Fruit fly (Drosophila melanogaster) whole organism, embryonic: ENCODE measurements around the gene Hrd3.
A peak's percentile ranks its signal among the peaks of the same experiment; 100 is the strongest.

Source experiments
- ATbp ChIP-seq: fragments of 200-800 bp; sonication (Bioruptor generic); optimal IDR thresholded peaks from 2 replicates; lab custom pipeline; 2017; ENCODE audit warnings: missing biosample characterization, mild to moderate bottlenecking, missing genetic modification characterization, missing genetic modification reagents
- Ada2b ChIP-seq: fragments of 200-800 bp; sonication (Bioruptor generic); IDR thresholded peaks from 2 replicates; pipeline ENCODE4 v1.3.6; 2022; ENCODE audit warnings: missing biosample characterization, missing genetic modification characterization
- Adf1 ChIP-seq: fragments of 200-800 bp; sonication (Bioruptor generic); IDR thresholded peaks from 2 replicates; pipeline ENCODE4 v1.3.6; 2022; ENCODE audit warnings: missing biosample characterization, missing genetic modification characterization
- CG11504 ChIP-seq: fragments of 200-800 bp; sonication (Bioruptor generic); optimal IDR thresholded peaks from 3 replicates; lab custom pipeline; 2019; ENCODE audit warnings: missing biosample characterization, mild to moderate bottlenecking, missing genetic modification characterization, moderate library complexity
- CG11696 ChIP-seq: fragments of 200-800 bp; sonication (Bioruptor generic); IDR thresholded peaks from 2 replicates; pipeline ENCODE4 v1.3.6; 2022; ENCODE audit warnings: missing biosample characterization, missing genetic modification characterization
- CG16863 ChIP-seq: fragments of 200-800 bp; sonication (Bioruptor generic); optimal IDR thresholded peaks from 3 replicates; lab custom pipeline; 2016; ENCODE audit warnings: missing biosample characterization, missing genetic modification characterization
- CG17359 ChIP-seq: fragments of 200-800 bp; sonication (Bioruptor generic); optimal IDR thresholded peaks from 3 replicates; lab custom pipeline; 2018; ENCODE audit warnings: missing biosample characterization, mild to moderate bottlenecking, missing genetic modification characterization, moderate library complexity
- CG5245 ChIP-seq: fragments of 200-800 bp; sonication (Bioruptor generic); optimal IDR thresholded peaks from 3 replicates; lab custom pipeline; 2016; ENCODE audit warnings: missing biosample characterization, missing genetic modification characterization
- CG6272 ChIP-seq: fragments of 200-800 bp; sonication (Bioruptor generic); IDR thresholded peaks from 2 replicates; pipeline ENCODE4 v1.3.6; 2022; ENCODE audit warnings: missing biosample characterization, missing genetic modification characterization
- CG6683 ChIP-seq: fragments of 200-800 bp; sonication (Bioruptor generic); optimal IDR thresholded peaks from 2 replicates; lab custom pipeline; 2017; ENCODE audit warnings: missing biosample characterization, mild to moderate bottlenecking, missing genetic modification characterization, missing genetic modification reagents
- CG6689 ChIP-seq: fragments of 200-800 bp; sonication (Bioruptor generic); IDR thresholded peaks from 2 replicates; pipeline ENCODE4 v1.3.6; 2022; ENCODE audit warnings: missing biosample characterization, missing genetic modification characterization
- CG6765 ChIP-seq: fragments of 200-800 bp; sonication (Bioruptor generic); optimal IDR thresholded peaks from 3 replicates; lab custom pipeline; 2017; ENCODE audit warnings: missing biosample characterization, mild to moderate bottlenecking, missing genetic modification characterization
- CG7556 ChIP-seq: fragments of 200-800 bp; sonication (Bioruptor generic); optimal IDR thresholded peaks from 2 replicates; lab custom pipeline; 2017; ENCODE audit warnings: missing biosample characterization, mild to moderate bottlenecking, missing genetic modification characterization
- CG7786 ChIP-seq: fragments of 200-800 bp; sonication (Bioruptor generic); optimal IDR thresholded peaks from 2 replicates; lab custom pipeline; 2016; ENCODE audit warnings: missing biosample characterization, missing genetic modification characterization
- CG8388 ChIP-seq: fragments of 200-800 bp; sonication (Bioruptor generic); optimal IDR thresholded peaks from 2 replicates; lab custom pipeline; 2019; ENCODE audit warnings: missing biosample characterization, mild to moderate bottlenecking, missing genetic modification characterization, moderate library complexity
- CG8924 ChIP-seq: fragments of 200-800 bp; optimal IDR thresholded peaks from 3 replicates; lab custom pipeline; 2019; ENCODE audit warnings: missing biosample characterization, mild to moderate bottlenecking, missing genetic modification characterization, moderate library complexity
- CG9437 ChIP-seq: fragments of 200-800 bp; sonication (Bioruptor generic); optimal IDR thresholded peaks from 2 replicates; lab custom pipeline; 2018; ENCODE audit warnings: missing biosample characterization, mild to moderate bottlenecking, missing genetic modification characterization
- CG9817 ChIP-seq: fragments of 200-800 bp; sonication (Bioruptor generic); optimal IDR thresholded peaks from 2 replicates; lab custom pipeline; 2018; ENCODE audit warnings: missing biosample characterization, mild to moderate bottlenecking, missing genetic modification characterization, moderate library complexity
- CG9876 ChIP-seq: fragments of 200-800 bp; sonication (Bioruptor generic); optimal IDR thresholded peaks from 2 replicates; lab custom pipeline; 2016; ENCODE audit warnings: missing biosample characterization, missing genetic modification characterization
- CHES-1-like ChIP-seq: fragments of 200-800 bp; sonication (Bioruptor generic); optimal IDR thresholded peaks from 2 replicates; lab custom pipeline; 2016; ENCODE audit warnings: missing biosample characterization, missing genetic modification characterization
- Doc3 ChIP-seq: fragments of 200-800 bp; sonication (Bioruptor generic); IDR thresholded peaks from 3 replicates; pipeline ENCODE4 v1.3.6; 2022; ENCODE audit warnings: missing biosample characterization, missing genetic modification characterization; ENCODE audit not compliant: partially characterized antibody
- HmgZ ChIP-seq: fragments of 200-800 bp; sonication (Bioruptor generic); optimal IDR thresholded peaks from 2 replicates; lab custom pipeline; 2018; ENCODE audit warnings: missing biosample characterization, mild to moderate bottlenecking, missing genetic modification characterization
- Med ChIP-seq: fragments of 200-800 bp; sonication (Bioruptor generic); peaks from one replicate; lab custom pipeline; 2016; ENCODE audit warnings: missing biosample characterization, missing genetic modification characterization, mild to moderate bottlenecking, inconsistent platforms, moderate library complexity
- NfI ChIP-seq: fragments of 200-800 bp; sonication (Bioruptor generic); optimal IDR thresholded peaks from 3 replicates; lab custom pipeline; 2018; ENCODE audit warnings: missing biosample characterization, mild to moderate bottlenecking, missing genetic modification characterization, moderate library complexity
- Poxn ChIP-seq: fragments of 200-800 bp; sonication (Bioruptor generic); IDR thresholded peaks from 2 replicates; pipeline ENCODE4 v1.3.6; 2022; ENCODE audit warnings: missing biosample characterization, missing genetic modification characterization
- Side ChIP-seq: fragments of 200-800 bp; sonication (Bioruptor generic); optimal IDR thresholded peaks from 2 replicates; lab custom pipeline; 2016; ENCODE audit warnings: missing biosample characterization, missing genetic modification characterization
- TFAM ChIP-seq: fragments of 200-800 bp; sonication (Bioruptor generic); optimal IDR thresholded peaks from 2 replicates; lab custom pipeline; 2017; ENCODE audit warnings: missing biosample characterization, missing genetic modification characterization, inconsistent platforms
- ab ChIP-seq: fragments of 200-800 bp; sonication (Bioruptor generic); optimal IDR thresholded peaks from 2 replicates; lab custom pipeline; 2016; ENCODE audit warnings: missing biosample characterization, missing genetic modification characterization
- abd-A ChIP-seq: fragments of 200-800 bp; sonication (Bioruptor generic); optimal IDR thresholded peaks from 3 replicates; lab custom pipeline; 2019; ENCODE audit warnings: missing biosample characterization, mild to moderate bottlenecking, missing genetic modification characterization, moderate library complexity
- al ChIP-seq: fragments of 200-800 bp; sonication (Bioruptor generic); IDR thresholded peaks from 2 replicates; pipeline ENCODE4 v1.3.6; 2022; ENCODE audit warnings: missing biosample characterization, missing genetic modification characterization
- amos ChIP-seq: fragments of 200-800 bp; sonication (Bioruptor generic); IDR thresholded peaks from 2 replicates; pipeline ENCODE4 v1.3.6; 2022; ENCODE audit warnings: missing biosample characterization, missing genetic modification characterization; ENCODE audit not compliant: partially characterized antibody
- ara ChIP-seq: fragments of 200-800 bp; sonication (Bioruptor generic); IDR thresholded peaks from 2 replicates; pipeline ENCODE4 v1.3.6; 2022; ENCODE audit warnings: missing biosample characterization, missing genetic modification characterization
- bbx ChIP-seq: fragments of 200-800 bp; sonication (Bioruptor generic); IDR thresholded peaks from 2 replicates; pipeline ENCODE4 v1.3.6; 2022; ENCODE audit warnings: missing biosample characterization, missing genetic modification characterization; ENCODE audit not compliant: partially characterized antibody
- bowl ChIP-seq: fragments of 200-800 bp; sonication (Bioruptor generic); IDR thresholded peaks from 2 replicates; pipeline ENCODE4 v1.3.6; 2022; ENCODE audit warnings: missing biosample characterization, missing genetic modification characterization
- fd64A ChIP-seq: fragments of 200-800 bp; sonication (Bioruptor generic); optimal IDR thresholded peaks from 3 replicates; lab custom pipeline; 2018; ENCODE audit warnings: missing biosample characterization, mild to moderate bottlenecking, missing genetic modification characterization
- gsb-n ChIP-seq: fragments of 200-800 bp; sonication (Bioruptor generic); optimal IDR thresholded peaks from 3 replicates; lab custom pipeline; 2018; ENCODE audit warnings: missing biosample characterization, mild to moderate bottlenecking, missing genetic modification characterization
- her ChIP-seq: fragments of 200-800 bp; sonication (Bioruptor generic); optimal IDR thresholded peaks from 2 replicates; lab custom pipeline; 2016; ENCODE audit warnings: missing biosample characterization, missing genetic modification characterization
- ken ChIP-seq: fragments of 200-800 bp; sonication (Bioruptor generic); IDR thresholded peaks from 3 replicates; pipeline ENCODE4 v1.3.6; 2022; ENCODE audit warnings: missing biosample characterization, missing genetic modification characterization
- maf-S ChIP-seq: fragments of 200-800 bp; sonication (Bioruptor generic); optimal IDR thresholded peaks from 2 replicates; lab custom pipeline; 2016; ENCODE audit warnings: missing biosample characterization, missing genetic modification characterization
- mirr ChIP-seq: fragments of 200-800 bp; sonication (Bioruptor generic); optimal IDR thresholded peaks from 3 replicates; lab custom pipeline; 2018; ENCODE audit warnings: missing biosample characterization, mild to moderate bottlenecking, missing genetic modification characterization
- pan ChIP-seq, 4 experiments: fragments of >200 bp in 3 of 4; fragments of 200-800 bp in 1 of 4; sonication (Bioruptor generic) in 1 of 4; optimal IDR thresholded peaks in 3 of 4; IDR thresholded peaks in 1 of 4; 2 replicates each; pipeline versions ENCODE4 v1.3.6 to Lab custom; 2017 to 2022; ENCODE audit warnings: missing biosample characterization in 2 of 4, missing genetic modification characterization in 2 of 4, mixed read lengths in 1 of 4
- pzg ChIP-seq: fragments of 200-800 bp; sonication (Bioruptor generic); optimal IDR thresholded peaks from 3 replicates; lab custom pipeline; 2018; ENCODE audit warnings: missing biosample characterization, mild to moderate bottlenecking, missing genetic modification characterization, moderate library complexity
- sc ChIP-seq, 3 experiments: fragments of >200 bp in 2 of 3; fragments of 200-800 bp in 1 of 3; sonication (Bioruptor generic) in 1 of 3; optimal IDR thresholded peaks; 2 replicates in 2 of 3; 3 replicates in 1 of 3; lab custom pipeline; 2017; ENCODE audit warnings: mild to moderate bottlenecking in 1 of 3, missing biosample characterization in 1 of 3, missing genetic modification characterization in 1 of 3, missing genetic modification reagents in 1 of 3
- shn ChIP-seq: fragments of 200-800 bp; sonication (Bioruptor generic); optimal IDR thresholded peaks from 3 replicates; lab custom pipeline; 2016; ENCODE audit warnings: missing biosample characterization, missing genetic modification characterization
- tll ChIP-seq, 2 experiments: fragments of 200-800 bp in 1 of 2; fragments of >200 bp in 1 of 2; sonication (Bioruptor generic) in 1 of 2; optimal IDR thresholded peaks; 2 replicates each; lab custom pipeline; 2017 to 2019; ENCODE audit warnings: missing biosample characterization in 2 of 2, missing genetic modification characterization in 2 of 2, mild to moderate bottlenecking in 1 of 2, moderate library complexity in 1 of 2
- tna ChIP-seq: fragments of 200-800 bp; sonication (Bioruptor generic); IDR thresholded peaks from 2 replicates; pipeline ENCODE4 v1.3.6; 2022; ENCODE audit warnings: missing biosample characterization, missing genetic modification characterization; ENCODE audit not compliant: partially characterized antibody
- toy ChIP-seq: fragments of 200-800 bp; sonication (Bioruptor generic); IDR thresholded peaks from 2 replicates; pipeline ENCODE4 v1.3.6; 2022; ENCODE audit warnings: missing biosample characterization, missing genetic modification characterization
- vvl ChIP-seq: fragments of 200-800 bp; sonication (Bioruptor generic); IDR thresholded peaks from 2 replicates; pipeline ENCODE4 v1.3.6; 2022; ENCODE audit warnings: missing biosample characterization, missing genetic modification characterization

Hrd3 gene

DNA sequence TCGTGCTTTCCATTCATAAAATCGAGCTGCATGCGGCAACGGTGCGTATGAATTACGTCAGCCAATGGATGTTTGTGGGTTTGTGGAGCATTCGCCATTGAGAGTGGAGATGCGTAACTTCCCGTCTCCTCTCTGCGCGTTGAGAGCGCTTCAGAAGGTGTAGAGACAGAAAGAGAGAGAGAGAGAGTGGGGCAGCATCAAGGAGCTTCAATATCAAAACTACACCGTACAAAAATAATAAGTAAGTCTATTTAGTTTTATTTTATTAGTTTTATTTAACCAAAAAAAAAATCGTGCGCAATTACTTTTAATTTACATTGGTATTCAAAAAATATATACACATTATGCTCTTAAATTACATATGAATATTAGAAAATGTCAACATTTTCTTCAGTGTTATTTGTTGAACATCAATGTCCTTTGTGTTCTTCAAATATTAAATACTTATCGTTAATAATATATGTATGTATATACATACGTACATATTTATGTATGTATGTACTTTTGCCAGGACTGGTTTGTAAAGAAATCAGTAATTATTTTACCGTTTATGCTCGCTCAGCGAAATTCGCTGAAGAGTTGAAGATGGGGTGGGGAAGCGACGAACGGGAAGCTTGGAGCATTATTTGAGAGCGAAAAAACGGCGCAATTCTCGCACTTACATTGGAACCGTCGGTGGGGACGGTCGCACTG is 35.5 kb downstream of the Hrd3 start, which contains the start of gene CG10365 (continued):
- TF ChIP-seq ken (GFP tag; lab: Robert Waterston, UW) (no peak), mirr (GFP tag; lab: Kevin White, UChicago) (no peak), CG9817 (peak; percentile 80), ab (no peak), HmgZ (peak; percentile 80), NfI (GFP tag; lab: Kevin White, UChicago) (peak; percentile 52), her (no peak), CG7556 (GFP tag; lab: Kevin White, UChicago) (peak; percentile 96), bowl (GFP tag; lab: Robert Waterston, UW) (peak; percentile 67; the same call in 1 of the 2 replicates), sc (optimal IDR thresholded peaks at IDR 0.05; lab: Kevin White, UChicago) (no peak), sc (GFP tag; optimal IDR thresholded peaks at IDR 0.05; lab: Kevin White, UChicago) (peak; percentile 24), CG17359 (tag; lab: Kevin White, UChicago) (peak; percentile 93), tll (GFP tag; optimal IDR thresholded peaks at IDR 0.05; lab: Kevin White, UChicago) (no peak), tna (GFP tag; lab: Robert Waterston, UW) (no peak; the same call in 1 of the 2 replicates), Adf1 (peak; percentile 50), CG6272 (GFP tag; lab: Robert Waterston, UW) (peak; percentile 32; the same call in 1 of the 2 replicates), Doc3 (GFP tag; lab: Robert Waterston, UW) (no peak), pan (optimal IDR thresholded peaks at IDR 0.05; lab: Kevin White, UChicago) (no peak), pan (GFP tag; optimal IDR thresholded peaks at IDR 0.05 in 1 of 2, IDR thresholded peaks at IDR 0.05 in 1 of 2) (peak in 1 of 2 experiments; percentile 93), CG5245 (GFP tag; lab: Kevin White, UChicago) (peak; percentile 65), CG11696 (peak; percentile 70), CG9437 (GFP tag; lab: Kevin White, UChicago) (peak; percentile 87), Side (GFP tag; lab: Kevin White, UChicago) (no peak), gsb-n (peak; percentile 79), CG16863 (GFP tag; lab: Kevin White, UChicago) (no peak), CG11504 (tag; lab: Kevin White, UChicago) (peak; percentile 95), maf-S (GFP tag; lab: Kevin White, UChicago) (no peak), Ada2b (GFP tag; lab: Robert Waterston, UW) (peak; percentile 88), al (GFP tag; lab: Robert Waterston, UW) (peak; percentile 68), CG9876 (GFP tag; lab: Kevin White, UChicago) (no peak), vvl (GFP tag; lab: Robert Waterston, UW) (peak; percentile 93), CG8388 (peak; percentile 90), amos (GFP tag; lab: Robert Waterston, UW) (no peak), abd-A (peak; percentile 68), pzg (GFP tag; lab: Kevin White, UChicago) (no peak), CG6765 (peak; percentile 72), ara (GFP tag; lab: Robert Waterston, UW) (no peak), toy (GFP tag; lab: Robert Waterston, UW) (no peak), CG8924 (tag; lab: Kevin White, UChicago) (peak; percentile 85), ATbp (GFP tag; lab: Kevin White, UChicago) (peak; percentile 46), TFAM (peak; percentile 21), CG7786 (GFP tag; lab: Kevin White, UChicago) (no peak), CG6689 (GFP tag; lab: Robert Waterston, UW) (peak; percentile 86), Med (GFP tag; lab: Kevin White, UChicago) (peak; percentile 76), fd64A (GFP tag; lab: Kevin White, UChicago) (no peak), bbx (GFP tag; lab: Robert Waterston, UW) (0 out of 2 replicates have a peak, but pooled peaks have one; percentile 13), CHES-1-like (GFP tag; lab: Kevin White, UChicago) (no peak), Poxn (GFP tag; lab: Robert Waterston, UW) (peak; percentile 54; the same call in 1 of the 2 replicates), shn (GFP tag; lab: Kevin White, UChicago) (no peak), CG6683 (peak; percentile 85)
